Worm (Caenorhabditis elegans) whole organism, mixed stage, embryonic: ENCODE data around the gene btb-6.

Experiments used
- ces-1 ChIP-seq: fragments of 150-350 bp; optimal IDR thresholded peaks from 2 replicates; lab custom pipeline; 2014; ENCODE audit warnings: missing biosample characterization, missing genetic modification reagents, missing genetic modification characterization
- elt-1 ChIP-seq: sonication (generic microtip); optimal IDR thresholded peaks from 2 replicates; lab custom pipeline; 2017; ENCODE audit warnings: missing genetic modification characterization, mild to moderate bottlenecking, missing compliant biosample characterization, antibody characterized with exemption, moderate library complexity, borderline replicate concordance; ENCODE audit not compliant: insufficient read depth
- lsy-2 ChIP-seq: fragments of 150-350 bp; optimal IDR thresholded peaks from 2 replicates; lab custom pipeline; 2014; ENCODE audit warnings: missing biosample characterization, missing genetic modification characterization
- mep-1 ChIP-seq: fragments of 150-350 bp; optimal IDR thresholded peaks from 2 replicates; lab custom pipeline; 2017; ENCODE audit warnings: missing biosample characterization, missing genetic modification reagents, missing genetic modification characterization, inconsistent platforms
- nhr-12 ChIP-seq: fragments of 150-350 bp; optimal IDR thresholded peaks from 2 replicates; lab custom pipeline; 2014; ENCODE audit warnings: missing biosample characterization, missing genetic modification characterization
- nhr-237 ChIP-seq: fragments of 150-350 bp; optimal IDR thresholded peaks from 2 replicates; lab custom pipeline; 2014; ENCODE audit warnings: missing biosample characterization, missing genetic modification characterization
- nhr-28 ChIP-seq: fragments of 150-350 bp; optimal IDR thresholded peaks from 2 replicates; lab custom pipeline; 2014; ENCODE audit warnings: missing biosample characterization, missing genetic modification characterization
- nhr-76 ChIP-seq: sonication (generic microtip); optimal IDR thresholded peaks from 2 replicates; lab custom pipeline; 2017; ENCODE audit warnings: missing biosample characterization, missing genetic modification characterization
- pha-4 ChIP-seq: fragments of 150-350 bp; optimal IDR thresholded peaks from 2 replicates; lab custom pipeline; 2018; ENCODE audit warnings: missing biosample characterization, missing genetic modification reagents, missing genetic modification characterization
- snpc-4 ChIP-seq: fragments of 150-350 bp; optimal IDR thresholded peaks from 2 replicates; lab custom pipeline; 2014; ENCODE audit warnings: missing biosample characterization, missing genetic modification characterization
- tbx-8 ChIP-seq: fragments of 200-800 bp; sonication (Bioruptor generic); optimal IDR thresholded peaks from 2 replicates; lab custom pipeline; 2018; ENCODE audit warnings: mild to moderate bottlenecking, missing genetic modification characterization, moderate library complexity, missing compliant biosample characterization
- unc-39 ChIP-seq: fragments of 150-350 bp; optimal IDR thresholded peaks from 2 replicates; lab custom pipeline; 2014; ENCODE audit warnings: missing biosample characterization, missing genetic modification characterization
- ztf-11 ChIP-seq: fragments of 150-350 bp; optimal IDR thresholded peaks from 2 replicates; lab custom pipeline; 2014; ENCODE audit warnings: missing biosample characterization, missing genetic modification characterization

- TF ChIP-seq pha-4 (no peak), tbx-8 (GFP tag; lab: Kevin White, UChicago) (no peak), nhr-12 (tag; lab: Kevin White, UChicago) (no peak), ztf-11 (tag; lab: Kevin White, UChicago) (no peak), nhr-237 (tag; lab: Kevin White, UChicago) (no peak), unc-39 (no peak), elt-1 (tag; lab: Kevin White, UChicago) (no peak), snpc-4 (tag; lab: Kevin White, UChicago) (no peak), ces-1 (GFP tag; lab: Kevin White, UChicago) (no peak), nhr-28 (tag; lab: Kevin White, UChicago) (no peak), mep-1 (no peak), nhr-76 (tag; lab: Kevin White, UChicago) (no peak), lsy-2 (no peak)
Observed at ce11 chrII:1694530-1694929, 20.6 kb upstream of the btb-6 start, which contains the start of gene fbxc-26.
